Worm (Caenorhabditis elegans): ENCODE results near the gene B0294.3.

B0294.3 gene

ce11 chrX:1901480-1901879 lies 9.5 kb downstream of the B0294.3 start:
- TF ChIP-seq M03D4.4 (tag; optimal IDR thresholded peaks at IDR 0.05) (no peak), lin-32 (GFP tag; optimal IDR thresholded peaks at IDR 0.05) (no peak), drap-1 (GFP tag; optimal IDR thresholded peaks at IDR 0.05) (no peak), flh-1 (GFP tag; optimal IDR thresholded peaks at IDR 0.05) (no peak), mep-1 (tag; optimal IDR thresholded peaks at IDR 0.05) (no peak), unc-39 (tag; optimal IDR thresholded peaks at IDR 0.05) (no peak), unc-120 (tag; optimal IDR thresholded peaks at IDR 0.05; ENCODE audit: poor library complexity, severe bottlenecking) (no peak), lin-13 (tag; optimal IDR thresholded peaks at IDR 0.05) (no peak), nhr-12 (tag; optimal IDR thresholded peaks at IDR 0.05) (no peak), nhr-28 (tag; optimal IDR thresholded peaks at IDR 0.05) (no peak), hlh-1 (tag; optimal IDR thresholded peaks at IDR 0.05) (no peak), ceh-83 (GFP tag; optimal IDR thresholded peaks at IDR 0.05) (no peak), sem-2 (GFP tag; optimal IDR thresholded peaks at IDR 0.05) (no peak), elt-1 (tag; optimal IDR thresholded peaks at IDR 0.05; ENCODE audit: borderline replicate concordance, insufficient read depth) (no peak), tbx-8 (GFP tag; optimal IDR thresholded peaks at IDR 0.05) (no peak), elt-3 (tag; optimal IDR thresholded peaks at IDR 0.05) (no peak), zip-8 (tag; optimal IDR thresholded peaks at IDR 0.05) (no peak), snpc-4 (tag; optimal IDR thresholded peaks at IDR 0.05) (no peak), pha-4 (tag; optimal IDR thresholded peaks at IDR 0.05) (no peak), lsy-2 (tag; optimal IDR thresholded peaks at IDR 0.05) (no peak)

- no peak for TF ChIP-seq ceh-83 (GFP tag; optimal IDR thresholded peaks at IDR 0.05)
- TF ChIP-seq elt-3 (tag; optimal IDR thresholded peaks at IDR 0.05): no peak
- TF ChIP-seq elt-1 (tag; optimal IDR thresholded peaks at IDR 0.05; ENCODE audit: borderline replicate concordance, insufficient read depth): no peak
- TF ChIP-seq cnd-1 (tag; optimal IDR thresholded peaks at IDR 0.05): no peak
These were observed 15.0 kb downstream of the B0294.3 start for ce11 chrX:1907009-1907408.

DNA sequence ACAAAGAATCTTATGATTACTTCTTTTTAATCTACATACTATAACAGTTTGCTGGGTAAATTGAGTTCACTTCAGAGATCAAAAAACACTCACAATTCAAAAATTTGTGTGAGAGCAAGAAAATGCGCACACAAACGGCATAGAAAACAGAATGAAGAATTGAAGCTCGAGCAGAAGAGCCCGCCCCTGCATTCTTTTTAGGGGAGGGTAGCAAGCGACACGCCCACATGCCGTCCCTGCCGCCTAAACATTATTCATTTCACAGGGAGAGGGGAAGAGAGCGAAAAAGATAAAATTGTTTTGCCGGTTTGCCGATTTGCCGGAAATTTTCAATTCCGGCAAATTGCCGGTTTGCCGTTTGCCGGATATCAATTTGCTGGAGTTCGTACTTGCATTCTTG lies 17.4 kb downstream of the B0294.3 start:
- TF ChIP-seq cnd-1 (tag; optimal IDR thresholded peaks at IDR 0.05) (no peak), ham-2 (GFP tag; optimal IDR thresholded peaks at IDR 0.05) (no peak), ztf-11 (tag; optimal IDR thresholded peaks at IDR 0.05) (no peak), nhr-237 (tag; optimal IDR thresholded peaks at IDR 0.05) (peak; percentile 70), nhr-12 (tag; optimal IDR thresholded peaks at IDR 0.05) (no peak), ces-1 (GFP tag; optimal IDR thresholded peaks at IDR 0.05) (peak; percentile 38), mls-2 (tag; optimal IDR thresholded peaks at IDR 0.05) (peak; percentile 1), elt-3 (tag; optimal IDR thresholded peaks at IDR 0.05) (no peak), nhr-2 (tag; optimal IDR thresholded peaks at IDR 0.05) (no peak), lsy-2 (tag; optimal IDR thresholded peaks at IDR 0.05) (peak; percentile 35), nhr-28 (tag; optimal IDR thresholded peaks at IDR 0.05) (no peak), mep-1 (tag; optimal IDR thresholded peaks at IDR 0.05) (no peak), lin-32 (GFP tag; optimal IDR thresholded peaks at IDR 0.05) (no peak), tbx-8 (GFP tag; optimal IDR thresholded peaks at IDR 0.05) (no peak), M03D4.4 (tag; optimal IDR thresholded peaks at IDR 0.05) (no peak), ceh-43 (GFP tag; optimal IDR thresholded peaks at IDR 0.05) (no peak), unc-120 (tag; optimal IDR thresholded peaks at IDR 0.05; ENCODE audit: poor library complexity, severe bottlenecking) (no peak), unc-39 (tag; optimal IDR thresholded peaks at IDR 0.05) (peak; percentile 9), drap-1 (GFP tag; optimal IDR thresholded peaks at IDR 0.05) (peak; percentile 71), ceh-39 (tag; optimal IDR thresholded peaks at IDR 0.05) (peak; percentile 2), elt-1 (tag; optimal IDR thresholded peaks at IDR 0.05; ENCODE audit: borderline replicate concordance, insufficient read depth) (no peak), lin-13 (tag; optimal IDR thresholded peaks at IDR 0.05) (no peak), nhr-76 (tag; optimal IDR thresholded peaks at IDR 0.05) (no peak)

ce11 chrX:1913257-1913656 lies 21.3 kb downstream of the B0294.3 start, which contains the start of gene ZC53.1:
Gene ZC53.1, minus strand, starts transcription at chrX:1913357.
- TF ChIP-seq sem-2 (GFP tag; optimal IDR thresholded peaks at IDR 0.05) (no peak), ceh-39 (tag; optimal IDR thresholded peaks at IDR 0.05) (no peak), zip-8 (tag; optimal IDR thresholded peaks at IDR 0.05) (no peak), snpc-4 (tag; optimal IDR thresholded peaks at IDR 0.05) (no peak), nhr-237 (tag; optimal IDR thresholded peaks at IDR 0.05) (no peak), cnd-1 (tag; optimal IDR thresholded peaks at IDR 0.05) (no peak), M03D4.4 (tag; optimal IDR thresholded peaks at IDR 0.05) (no peak), mab-5 (tag; optimal IDR thresholded peaks at IDR 0.05) (no peak), nhr-28 (tag; optimal IDR thresholded peaks at IDR 0.05) (no peak), lin-13 (tag; optimal IDR thresholded peaks at IDR 0.05) (no peak)

- TF ChIP-seq nhr-2 (tag; optimal IDR thresholded peaks at IDR 0.05) (peak; percentile 58), nhr-76 (tag; optimal IDR thresholded peaks at IDR 0.05) (no peak)
These were observed 23.0 kb downstream of the B0294.3 start, which contains the start of gene rgs-9 for ce11 chrX:1915022-1915421. Gene rgs-9, plus strand, starts transcription at chrX:1915258.

Data from whole organism, mixed stage, embryonic.